Worm (Caenorhabditis elegans) whole organism, early embryonic: ENCODE measurements around the gene ptr-5.

Source experiments
- B0310.2 ChIP-seq: sonication (generic microtip); optimal IDR thresholded peaks from 2 replicates; lab custom pipeline; 2016; ENCODE audit warnings: mild to moderate bottlenecking, missing genetic modification characterization, missing compliant biosample characterization
- ama-1 ChIP-seq: fragments of 150-350 bp; optimal IDR thresholded peaks from 2 replicates; lab custom pipeline; 2014
- ets-7 ChIP-seq: sonication (generic microtip); optimal IDR thresholded peaks from 2 replicates; lab custom pipeline; 2016; ENCODE audit warnings: missing genotype, missing genetic modification characterization, missing compliant biosample characterization
- flt-1 ChIP-seq: fragments of 200-800 bp; sonication (Bioruptor generic); IDR thresholded peaks from 2 replicates; pipeline ENCODE4 v1.3.6; 2022; ENCODE audit warnings: missing genetic modification characterization, missing compliant biosample characterization
- hmg-4 ChIP-seq: fragments of 200-800 bp; sonication (Bioruptor generic); optimal IDR thresholded peaks from 2 replicates; lab custom pipeline; 2018; ENCODE audit warnings: mild to moderate bottlenecking, missing genetic modification characterization, missing compliant biosample characterization
- hnd-1 ChIP-seq: sonication (generic microtip); optimal IDR thresholded peaks from 2 replicates; lab custom pipeline; 2016; ENCODE audit warnings: missing genetic modification characterization, missing compliant biosample characterization
- scrt-1 ChIP-seq: fragments of 200-800 bp; sonication (Bioruptor generic); IDR thresholded peaks from 2 replicates; pipeline ENCODE4 v1.3.6; 2022; ENCODE audit warnings: missing genetic modification characterization, missing compliant biosample characterization
- tbx-11 ChIP-seq: fragments of 200-800 bp; sonication (Bioruptor generic); IDR thresholded peaks from 2 replicates; pipeline ENCODE4 v1.3.6; 2022; ENCODE audit warnings: missing genetic modification characterization, missing compliant biosample characterization
- tra-4 ChIP-seq: sonication (generic microtip); optimal IDR thresholded peaks from 2 replicates; lab custom pipeline; 2017; ENCODE audit warnings: missing genetic modification characterization, missing compliant biosample characterization

ce11 chrX:17294019-17294418, 24.4 kb upstream of the ptr-5 start:
- TF ChIP-seq flt-1 (GFP tag; lab: Robert Waterston, UW) (no peak), B0310.2 (tag; lab: Kevin White, UChicago) (no peak), hnd-1 (tag; lab: Kevin White, UChicago) (no peak), tbx-11 (no peak), ama-1 (no peak), tra-4 (tag; lab: Kevin White, UChicago) (no peak), ets-7 (tag; lab: Kevin White, UChicago) (no peak), hmg-4 (no peak), scrt-1 (no peak)
